Worm (Caenorhabditis elegans): ENCODE measurements around the gene str-256.

Gene str-256

DNA sequence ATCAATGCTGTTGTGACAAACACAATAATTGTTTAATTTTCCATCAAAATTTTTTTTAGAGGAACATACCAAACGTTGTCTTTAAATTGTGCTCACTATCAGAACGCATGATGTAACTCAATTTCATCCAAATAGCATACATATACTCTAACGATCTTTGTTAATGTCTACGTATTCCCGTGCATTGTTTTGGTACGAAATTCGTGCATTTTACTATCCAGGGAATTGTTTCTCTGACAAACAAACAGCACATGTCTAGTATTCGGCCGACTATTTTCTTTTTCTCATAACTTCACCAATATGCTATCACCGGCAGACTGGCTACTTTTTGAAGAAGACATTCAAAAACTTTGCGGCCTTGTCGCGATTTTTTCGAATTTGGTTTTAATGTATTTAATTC lies 9.7 kb downstream of the str-256 start, which contains the start of gene str-196:
Gene str-196, plus strand, starts transcription at position 301 of the 400 bp plus-strand sequence.
- TF ChIP-seq rbr-2 (tag; optimal IDR thresholded peaks at IDR 0.05) (no peak), nhr-6 (tag; optimal IDR thresholded peaks at IDR 0.05) (no peak), ceh-62 (tag; optimal IDR thresholded peaks at IDR 0.05) (no peak), nhr-48 (tag; optimal IDR thresholded peaks at IDR 0.05) (no peak), hif-1 (tag; optimal IDR thresholded peaks at IDR 0.05) (no peak)

DNA sequence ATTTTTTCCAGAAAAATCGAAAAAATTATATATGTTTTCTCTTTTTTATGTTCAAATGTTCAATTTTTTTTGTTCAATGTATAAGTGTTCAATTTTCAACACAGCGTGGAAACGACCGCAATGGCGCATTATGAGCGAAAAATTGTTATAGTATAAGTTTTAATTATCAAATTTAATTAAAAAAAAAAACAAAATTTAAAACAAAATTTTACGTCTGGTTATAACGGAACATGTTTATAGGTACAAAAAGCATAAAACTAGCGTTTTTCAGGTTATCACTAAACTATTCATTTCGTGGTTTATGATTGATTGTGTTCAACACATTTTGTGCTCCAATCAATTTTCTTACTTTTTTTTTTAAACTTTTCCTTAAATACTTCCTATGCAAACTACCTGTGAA lies 11.8 kb downstream of the str-256 start, which contains the start of gene nhr-106:
Gene nhr-106, plus strand, starts transcription at position 301 of the 400 bp plus-strand sequence.
- TF ChIP-seq nhr-28 (tag; optimal IDR thresholded peaks at IDR 0.05) (peak; percentile 78), ceh-82 (tag; optimal IDR thresholded peaks at IDR 0.05) (no peak), mxl-2 (GFP tag; conservative IDR thresholded peaks at IDR 0.05) (no peak), daf-16 (GFP tag; optimal IDR thresholded peaks at IDR 0.05) (no peak), daf-16 (tag; optimal IDR thresholded peaks at IDR 0.05) (peak; percentile 26), dmd-6 (GFP tag; IDR thresholded peaks at IDR 0.05) (peak; percentile 48; the same call in 1 of the 2 replicates), dmd-9 (GFP tag; IDR thresholded peaks at IDR 0.05) (no peak), F26F4.8 (GFP tag; conservative IDR thresholded peaks at IDR 0.05) (no peak), T20F7.1 (GFP tag; optimal IDR thresholded peaks at IDR 0.05) (no peak), aly-2 (tag; optimal IDR thresholded peaks at IDR 0.05) (no peak), nhr-48 (tag; optimal IDR thresholded peaks at IDR 0.05) (no peak), lir-3 (tag; optimal IDR thresholded peaks at IDR 0.05) (no peak), nhr-11 (tag; optimal IDR thresholded peaks at IDR 0.05) (no peak), vab-7 (GFP tag; IDR thresholded peaks at IDR 0.05) (no peak), ctbp-1 (GFP tag; IDR thresholded peaks at IDR 0.05) (no peak), hlh-11 (tag; optimal IDR thresholded peaks at IDR 0.05) (no peak), pqm-1 (tag; optimal IDR thresholded peaks at IDR 0.05) (peak; percentile 20), fos-1 (tag; optimal IDR thresholded peaks at IDR 0.05) (no peak), ztf-7 (tag; optimal IDR thresholded peaks at IDR 0.05) (no peak), rbr-2 (tag; optimal IDR thresholded peaks at IDR 0.05) (no peak)

ce11 chrV:487980-488379 lies 13.2 kb downstream of the str-256 start:
- no peak for TF ChIP-seq T26A8.4 (GFP tag; IDR thresholded peaks at IDR 0.05)
- TF ChIP-seq attf-4 (tag; optimal IDR thresholded peaks at IDR 0.05): no peak
- no peak for TF ChIP-seq lin-15B (tag; optimal IDR thresholded peaks at IDR 0.05)
- 0 out of 2 replicates have a peak, but pooled peaks have one; percentile 63 for TF ChIP-seq egl-43 (GFP tag; IDR thresholded peaks at IDR 0.05)
- no peak for TF ChIP-seq lin-39 (tag; optimal IDR thresholded peaks at IDR 0.05)
- no peak for TF ChIP-seq unc-130 (GFP tag; optimal IDR thresholded peaks at IDR 0.05)
- no peak for TF ChIP-seq nhr-77 (tag; optimal IDR thresholded peaks at IDR 0.05)
- peak; percentile 11 for TF ChIP-seq aha-1 (tag)
- TF ChIP-seq Y48G9A.11 (GFP tag; IDR thresholded peaks at IDR 0.05): no peak
- TF ChIP-seq D1046.2 (GFP tag; IDR thresholded peaks at IDR 0.05): no peak
- 0 out of 2 replicates have a peak, but pooled peaks have one; percentile 3 for TF ChIP-seq lim-7 (GFP tag; IDR thresholded peaks at IDR 0.05)
- TF ChIP-seq saeg-2 (GFP tag; IDR thresholded peaks at IDR 0.05): no peak
- no peak for TF ChIP-seq lir-3 (tag; optimal IDR thresholded peaks at IDR 0.05)
- no peak for TF ChIP-seq vab-7 (GFP tag; IDR thresholded peaks at IDR 0.05)
- no peak for TF ChIP-seq nhr-42 (GFP tag; IDR thresholded peaks at IDR 0.05)
- no peak for TF ChIP-seq lsy-2 (tag; optimal IDR thresholded peaks at IDR 0.05)
- no peak for TF ChIP-seq lin-29 (GFP tag; IDR thresholded peaks at IDR 0.05)
- TF ChIP-seq ztf-11 (tag; optimal IDR thresholded peaks at IDR 0.05): no peak
- peak; percentile 64 for TF ChIP-seq set-16 (GFP tag; IDR thresholded peaks at IDR 0.05)
